Fruit fly (Drosophila melanogaster) whole organism, wandering third instar larva: ENCODE data around the gene Svip.

ENCODE experiments used
- Abd-B ChIP-seq: fragments of >200 bp; optimal IDR thresholded peaks from 2 replicates; lab custom pipeline; 2017; ENCODE audit warnings: missing biosample characterization, missing genetic modification characterization
- CG32264 ChIP-seq: fragments of 200-800 bp; sonication (Bioruptor generic); optimal IDR thresholded peaks from 2 replicates; lab custom pipeline; 2016; ENCODE audit warnings: missing biosample characterization, missing genetic modification characterization
- CG9705 ChIP-seq: fragments of 200-800 bp; sonication (Bioruptor generic); optimal IDR thresholded peaks from 2 replicates; lab custom pipeline; 2018; ENCODE audit warnings: missing biosample characterization, mild to moderate bottlenecking, missing genetic modification characterization
- CrebA ChIP-seq: fragments of 200-800 bp; sonication (Bioruptor generic); optimal IDR thresholded peaks from 2 replicates; lab custom pipeline; 2016; ENCODE audit warnings: missing biosample characterization, mild to moderate bottlenecking, missing genetic modification characterization, borderline replicate concordance
- Dfd ChIP-seq: fragments of >200 bp; optimal IDR thresholded peaks from 2 replicates; lab custom pipeline; 2017; ENCODE audit warnings: missing biosample characterization, missing genetic modification characterization
- Dif ChIP-seq: fragments of 200-275, 200-300 bp; sonication (Bioruptor generic); optimal IDR thresholded peaks from 2 replicates; lab custom pipeline; 2018; ENCODE audit warnings: missing biosample characterization, missing genetic modification characterization; ENCODE audit not compliant: partially characterized antibody
- GATAd ChIP-seq: sonication (Bioruptor generic); optimal IDR thresholded peaks from 2 replicates; lab custom pipeline; 2016; ENCODE audit warnings: missing biosample characterization, missing genetic modification characterization
- HLH106 ChIP-seq: fragments of 200-800 bp; optimal IDR thresholded peaks from 3 replicates; lab custom pipeline; 2019; ENCODE audit warnings: missing biosample characterization, mild to moderate bottlenecking, missing genetic modification characterization, moderate library complexity
- Hnf4 ChIP-seq: fragments of 200-800 bp; sonication (Bioruptor generic); optimal IDR thresholded peaks from 2 replicates; lab custom pipeline; 2016; ENCODE audit warnings: missing biosample characterization, mild to moderate bottlenecking, missing genetic modification characterization
- Hr78 ChIP-seq: fragments of >200 bp; optimal IDR thresholded peaks from 2 replicates; lab custom pipeline; 2017; ENCODE audit warnings: missing biosample characterization, missing genetic modification characterization
- Hr83 ChIP-seq: fragments of 200-300 bp; sonication (Bioruptor generic); optimal IDR thresholded peaks from 2 replicates; lab custom pipeline; 2016; ENCODE audit warnings: missing biosample characterization, mild to moderate bottlenecking, missing genetic modification characterization, moderate library complexity; ENCODE audit not compliant: poor library complexity, severe bottlenecking
- Jra ChIP-seq: sonication (Bioruptor generic); optimal IDR thresholded peaks from 2 replicates; lab custom pipeline; 2016; ENCODE audit warnings: missing biosample characterization, missing genetic modification characterization
- Mio ChIP-seq: sonication (Bioruptor generic); optimal IDR thresholded peaks from 2 replicates; lab custom pipeline; 2016; ENCODE audit warnings: missing biosample characterization, missing genetic modification characterization
- Myc ChIP-seq: fragments of >200 bp; optimal IDR thresholded peaks from 2 replicates; lab custom pipeline; 2017
- N ChIP-seq: fragments of >200 bp; optimal IDR thresholded peaks from 2 replicates; lab custom pipeline; 2018; ENCODE audit warnings: missing biosample characterization, missing external identifiers, missing genetic modification characterization
- OdsH ChIP-seq: fragments of 200-800 bp; sonication (Bioruptor generic); optimal IDR thresholded peaks from 2 replicates; lab custom pipeline; 2016; ENCODE audit warnings: missing biosample characterization, mild to moderate bottlenecking, missing genetic modification characterization
- Rel ChIP-seq, 2 experiments: fragments of 200-800 bp; sonication (Bioruptor generic) in 1 of 2; optimal IDR thresholded peaks; 2 replicates in 1 of 2; 3 replicates in 1 of 2; lab custom pipeline; 2016 to 2019; ENCODE audit warnings: mild to moderate bottlenecking in 2 of 2, missing biosample characterization in 2 of 2, missing genetic modification characterization in 2 of 2, moderate library complexity in 1 of 2
- Sp1 ChIP-seq: fragments of 200-800 bp; sonication (Bioruptor generic); optimal IDR thresholded peaks from 3 replicates; lab custom pipeline; 2019; ENCODE audit warnings: missing biosample characterization, mild to moderate bottlenecking, missing genetic modification characterization, moderate library complexity
- Vsx2 ChIP-seq: fragments of 200-300, 225-300 bp; sonication (Bioruptor generic); optimal IDR thresholded peaks from 2 replicates; lab custom pipeline; 2018; ENCODE audit warnings: missing biosample characterization, missing genetic modification characterization; ENCODE audit not compliant: partially characterized antibody
- br ChIP-seq: fragments of 200-800 bp; sonication (Bioruptor generic); optimal IDR thresholded peaks from 2 replicates; lab custom pipeline; 2016; ENCODE audit warnings: missing biosample characterization, missing genetic modification characterization
- brk ChIP-seq: fragments of 200-800 bp; sonication (Bioruptor generic); optimal IDR thresholded peaks from 2 replicates; lab custom pipeline; 2016; ENCODE audit warnings: missing biosample characterization, mild to moderate bottlenecking, missing genetic modification characterization
- dl ChIP-seq, 2 experiments: fragments of 175-275, 200-275 bp in 1 of 2; fragments of 200-275 bp in 1 of 2; sonication (Bioruptor generic); optimal IDR thresholded peaks; lab custom pipeline; 2018; ENCODE audit warnings: mild to moderate bottlenecking in 2 of 2, missing biosample characterization in 2 of 2, missing genetic modification characterization in 2 of 2, moderate library complexity in 2 of 2; ENCODE audit not compliant: partially characterized antibody in 2 of 2, insufficient read depth in 1 of 2
- dmrt93B ChIP-seq: fragments of 200-800 bp; sonication (Bioruptor generic); optimal IDR thresholded peaks from 2 replicates; lab custom pipeline; 2018; ENCODE audit warnings: missing biosample characterization, mild to moderate bottlenecking, missing genetic modification characterization
- dsf ChIP-seq: sonication (Bioruptor generic); optimal IDR thresholded peaks from 2 replicates; lab custom pipeline; 2016; ENCODE audit warnings: missing biosample characterization, missing genetic modification characterization, borderline replicate concordance
- ey ChIP-seq: fragments of 200-800 bp; sonication (Bioruptor generic); optimal IDR thresholded peaks from 2 replicates; lab custom pipeline; 2016; ENCODE audit warnings: missing biosample characterization, missing genetic modification characterization
- foxo ChIP-seq, 2 experiments: fragments of 200-800 bp; sonication (Bioruptor generic); optimal IDR thresholded peaks; 2 replicates in 1 of 2; 3 replicates in 1 of 2; lab custom pipeline; 2016 to 2017; ENCODE audit warnings: missing biosample characterization in 2 of 2, missing genetic modification characterization in 2 of 2
- fru ChIP-seq: fragments of 200-800 bp; sonication (Bioruptor generic); optimal IDR thresholded peaks from 3 replicates; lab custom pipeline; 2016; ENCODE audit warnings: missing biosample characterization, mild to moderate bottlenecking, missing genetic modification characterization
- h ChIP-seq: fragments of 200-800 bp; sonication (Bioruptor generic); optimal IDR thresholded peaks from 3 replicates; lab custom pipeline; 2016; ENCODE audit warnings: missing biosample characterization, mild to moderate bottlenecking, missing genetic modification characterization
- jim ChIP-seq: fragments of 175-275, 200-325 bp; sonication (Bioruptor generic); optimal IDR thresholded peaks from 2 replicates; lab custom pipeline; 2016; ENCODE audit warnings: missing biosample characterization, mild to moderate bottlenecking, missing genetic modification characterization
- lola ChIP-seq: fragments of >200 bp; optimal IDR thresholded peaks from 2 replicates; lab custom pipeline; 2017; ENCODE audit warnings: missing biosample characterization, missing genetic modification characterization
- pan ChIP-seq: fragments of >200 bp; optimal IDR thresholded peaks from 2 replicates; lab custom pipeline; 2017
- psq ChIP-seq: fragments of 200-800 bp; sonication (Bioruptor generic); optimal IDR thresholded peaks from 3 replicates; lab custom pipeline; 2017; ENCODE audit warnings: missing biosample characterization, mild to moderate bottlenecking, missing genetic modification characterization, moderate library complexity
- rgr ChIP-seq: fragments of 200-800 bp; sonication (Bioruptor generic); optimal IDR thresholded peaks from 3 replicates; lab custom pipeline; 2016; ENCODE audit warnings: missing biosample characterization, mild to moderate bottlenecking, missing genetic modification characterization
- sage ChIP-seq: fragments of 200-800 bp; sonication (Bioruptor generic); optimal IDR thresholded peaks from 2 replicates; lab custom pipeline; 2016; ENCODE audit warnings: missing biosample characterization, mild to moderate bottlenecking, missing genetic modification characterization
- sv ChIP-seq: fragments of 200-800 bp; sonication (Bioruptor generic); optimal IDR thresholded peaks from 3 replicates; lab custom pipeline; 2016; ENCODE audit warnings: missing biosample characterization, missing genetic modification characterization
- tai ChIP-seq: sonication (Bioruptor generic); optimal IDR thresholded peaks from 2 replicates; lab custom pipeline; 2016; ENCODE audit warnings: missing biosample characterization, missing genetic modification characterization
- usp ChIP-seq: fragments of >200 bp; optimal IDR thresholded peaks from 2 replicates; lab custom pipeline; 2017; ENCODE audit warnings: missing biosample characterization, missing genetic modification characterization
- woc ChIP-seq: sonication (Bioruptor generic); optimal IDR thresholded peaks from 2 replicates; lab custom pipeline; 2016; ENCODE audit warnings: missing biosample characterization, mild to moderate bottlenecking, missing genetic modification characterization

Svip gene

dm6 chr3L:9372278-9372975 lies 13.6 kb downstream of the Svip start, which contains the start of the genes Hsp67Bc, CG4456 and Hsp22:
Gene Hsp67Bc (minus strand): TSS chr3L:9372497.
Gene CG4456 (plus strand): TSS chr3L:9372722.
Gene Hsp22 (plus strand): TSS chr3L:9372931.
- TF ChIP-seq dl (GFP tag; optimal IDR thresholded peaks at IDR 0.05; lab: Kevin White, UChicago; ENCODE audit: insufficient read depth in 1 of 2, partially characterized antibody in 2 of 2), result no peak
- TF ChIP-seq Rel (GFP tag; optimal IDR thresholded peaks at IDR 0.05; lab: Kevin White, UChicago), result no peak
- TF ChIP-seq Rel (tag; optimal IDR thresholded peaks at IDR 0.05; lab: Kevin White, UChicago), result peak; percentile 5

DNA sequence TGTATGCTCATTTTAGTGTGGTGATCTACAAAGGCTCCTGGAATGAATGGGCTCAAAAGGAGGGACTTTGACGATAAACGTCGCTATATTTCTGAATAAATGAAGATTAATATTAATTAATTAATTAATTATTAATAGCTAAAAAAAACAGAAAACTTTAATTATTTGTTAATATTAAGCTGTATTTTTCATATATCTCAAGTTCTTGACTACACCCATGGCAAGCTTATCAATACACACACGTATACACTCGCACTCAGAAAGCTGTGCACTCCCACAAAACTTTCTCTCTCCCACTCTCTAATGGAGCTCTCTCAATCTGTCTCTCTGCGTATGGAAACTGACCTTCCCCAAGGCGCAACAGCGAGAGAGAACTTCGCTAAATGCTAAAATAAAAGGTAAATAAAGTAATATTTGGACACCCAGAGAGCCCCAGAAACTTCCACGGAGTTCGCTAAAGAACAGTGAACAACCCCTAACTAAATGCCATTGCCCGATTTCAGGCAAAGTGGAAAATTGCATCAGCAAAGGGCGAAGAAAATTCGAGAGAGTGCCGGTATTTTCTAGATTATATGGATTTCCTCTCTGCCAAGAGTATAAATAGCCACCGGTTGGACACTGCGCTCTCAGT lies 14.7 kb downstream of the Svip start:
- TF ChIP-seq psq (GFP tag; lab: Kevin White, UChicago), result peak; percentile 47
- TF ChIP-seq Jra, result peak; percentile 37
- no peak for TF ChIP-seq tai (GFP tag; lab: Kevin White, UChicago)
- no peak for TF ChIP-seq CG32264 (GFP tag; lab: Kevin White, UChicago)
- TF ChIP-seq N (GFP tag; lab: Kevin White, UChicago), result no peak
- peak; percentile 77 for TF ChIP-seq h (GFP tag; lab: Kevin White, UChicago)
- no peak for TF ChIP-seq Rel (GFP tag; optimal IDR thresholded peaks at IDR 0.05; lab: Kevin White, UChicago)
- peak; percentile 21 for TF ChIP-seq Rel (tag; optimal IDR thresholded peaks at IDR 0.05; lab: Kevin White, UChicago)
- TF ChIP-seq ey, result peak; percentile 50
- peak; percentile 72 for TF ChIP-seq OdsH (GFP tag; lab: Kevin White, UChicago)
- TF ChIP-seq Abd-B, result no peak
- no peak for TF ChIP-seq Vsx2 (GFP tag; lab: Kevin White, UChicago)
- TF ChIP-seq lola, result no peak
- TF ChIP-seq foxo (GFP tag; optimal IDR thresholded peaks at IDR 0.05; lab: Kevin White, UChicago), result peak in 1 of 2 experiments; percentile 83
- TF ChIP-seq dmrt93B (GFP tag; lab: Kevin White, UChicago), result peak; percentile 36
- TF ChIP-seq br, result peak; percentile 40
- no peak for TF ChIP-seq Mio (GFP tag; lab: Kevin White, UChicago)
- no peak for TF ChIP-seq Myc (lab: Kevin White, UChicago)
- TF ChIP-seq GATAd, result no peak
- no peak for TF ChIP-seq CrebA (GFP tag; lab: Kevin White, UChicago)
- TF ChIP-seq dsf (GFP tag; lab: Kevin White, UChicago), result no peak
- TF ChIP-seq fru, result peak; percentile 68
- TF ChIP-seq dl (GFP tag; optimal IDR thresholded peaks at IDR 0.05; lab: Kevin White, UChicago; ENCODE audit: insufficient read depth in 1 of 2, partially characterized antibody in 2 of 2), result peak; percentile 87 to 90
- peak; percentile 80 for TF ChIP-seq Sp1 (GFP tag; lab: Kevin White, UChicago)
- no peak for TF ChIP-seq Hr78 (GFP tag; lab: Kevin White, UChicago)
- no peak for TF ChIP-seq usp (GFP tag; lab: Kevin White, UChicago)
- peak; percentile 53 for TF ChIP-seq sv
- TF ChIP-seq HLH106 (tag; lab: Kevin White, UChicago), result peak; percentile 47
- peak; percentile 75 for TF ChIP-seq Hr83 (GFP tag; lab: Kevin White, UChicago)
- no peak for TF ChIP-seq Dfd (GFP tag; lab: Kevin White, UChicago)
- peak; percentile 57 for TF ChIP-seq sage (GFP tag; lab: Kevin White, UChicago)
- peak; percentile 82 for TF ChIP-seq rgr (GFP tag; lab: Kevin White, UChicago)
- TF ChIP-seq woc (GFP tag; lab: Kevin White, UChicago), result peak; percentile 1
- no peak for TF ChIP-seq jim (GFP tag; lab: Kevin White, UChicago)
- TF ChIP-seq Dif, result peak; percentile 96
- peak; percentile 51 for TF ChIP-seq CG9705 (GFP tag; lab: Kevin White, UChicago)
- TF ChIP-seq brk (GFP tag; lab: Kevin White, UChicago), result peak; percentile 63
- no peak for TF ChIP-seq pan (lab: Kevin White, UChicago)
- peak; percentile 63 for TF ChIP-seq Hnf4 (GFP tag; lab: Kevin White, UChicago)
